Fruit fly (Drosophila melanogaster): ENCODE results near the gene Icmt.
A peak's percentile ranks its signal among the peaks of the same experiment; 100 is the strongest.

Gene Icmt

DNA sequence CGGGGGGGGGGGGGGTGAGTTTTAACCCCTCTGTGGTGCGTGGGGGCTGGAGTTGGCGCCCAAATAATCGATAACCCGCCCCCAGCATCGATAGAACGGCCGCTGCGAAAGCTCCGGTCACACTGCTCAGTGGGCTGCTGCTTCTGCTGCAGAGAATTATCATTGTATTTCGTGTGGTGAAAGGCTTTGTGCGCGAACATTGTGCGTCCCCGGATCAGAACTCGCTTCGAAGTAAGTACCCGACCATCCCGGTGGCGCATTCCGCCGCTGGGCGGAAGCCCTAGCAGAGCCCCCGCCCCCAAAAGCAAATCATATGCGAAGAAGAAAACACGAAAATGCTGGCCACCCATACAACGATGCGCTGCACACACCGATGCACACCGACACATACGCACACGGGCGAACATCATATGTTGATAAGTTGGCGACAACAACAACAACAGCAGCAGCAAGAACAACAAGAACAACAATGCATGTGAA is 26.3 kb downstream of the Icmt start, which contains the start of gene Syx13 (continued):
- TF ChIP-seq CG16813 (GFP tag; IDR thresholded peaks at IDR 0.05; ENCODE audit: partially characterized antibody) = peak; percentile 72
- TF ChIP-seq HmgD (GFP tag; optimal IDR thresholded peaks at IDR 0.05) = peak; percentile 25
- peak in 1 of 2 experiments; percentile 8 for TF ChIP-seq Pdp1 (GFP tag; optimal IDR thresholded peaks at IDR 0.05)
- TF ChIP-seq CG1024 (GFP tag; IDR thresholded peaks at IDR 0.05) = no peak
- no peak for TF ChIP-seq Dad (GFP tag; optimal IDR thresholded peaks at IDR 0.05)
- no peak for TF ChIP-seq psq (GFP tag; optimal IDR thresholded peaks at IDR 0.05)
- no peak for TF ChIP-seq chif (GFP tag; optimal IDR thresholded peaks at IDR 0.05)
- TF ChIP-seq CG10147 (GFP tag; optimal IDR thresholded peaks at IDR 0.05) = peak; percentile 55
- TF ChIP-seq Opbp (GFP tag; IDR thresholded peaks at IDR 0.05; ENCODE audit: partially characterized antibody) = peak; percentile 84
- TF ChIP-seq Elba2 (GFP tag; optimal IDR thresholded peaks at IDR 0.05) = no peak
- TF ChIP-seq CG30403 (GFP tag; optimal IDR thresholded peaks at IDR 0.05) = no peak
- peak; percentile 41 for TF ChIP-seq CG10267 (tag; optimal IDR thresholded peaks at IDR 0.05)
- peak; percentile 26 for TF ChIP-seq dm (GFP tag; optimal IDR thresholded peaks at IDR 0.05)
- no peak for TF ChIP-seq tup (GFP tag; optimal IDR thresholded peaks at IDR 0.05)
- TF ChIP-seq gt (GFP tag; IDR thresholded peaks at IDR 0.05) = no peak
- TF ChIP-seq Hr3 (GFP tag; optimal IDR thresholded peaks at IDR 0.05) = no peak
- TF ChIP-seq Abd-B (GFP tag; optimal IDR thresholded peaks at IDR 0.05) = no peak
- peak; percentile 43; the same call in 2 of the 3 replicates for TF ChIP-seq row (GFP tag; IDR thresholded peaks at IDR 0.05)
- no peak for TF ChIP-seq tgo (GFP tag; IDR thresholded peaks at IDR 0.05)
- peak; percentile 95 for TF ChIP-seq YL-1 (GFP tag; optimal IDR thresholded peaks at IDR 0.05)
- TF ChIP-seq odd (GFP tag; optimal IDR thresholded peaks at IDR 0.05) = no peak
- peak; percentile 79 for TF ChIP-seq CG13287 (GFP tag; IDR thresholded peaks at IDR 0.05; ENCODE audit: partially characterized antibody)
- TF ChIP-seq Side (GFP tag; optimal IDR thresholded peaks at IDR 0.05) = no peak
- TF ChIP-seq CG1647 (GFP tag; optimal IDR thresholded peaks at IDR 0.05) = no peak
- no peak for TF ChIP-seq GATAe (GFP tag; conservative IDR thresholded peaks at IDR 0.05)
- TF ChIP-seq Hr78 (GFP tag; optimal IDR thresholded peaks at IDR 0.05) = peak in 1 of 2 experiments; percentile 1
- TF ChIP-seq CrebB (tag; optimal IDR thresholded peaks at IDR 0.05) = peak; percentile 14
- peak; percentile 54; the same call in 1 of the 3 replicates for TF ChIP-seq Doc3 (GFP tag; IDR thresholded peaks at IDR 0.05; ENCODE audit: partially characterized antibody)
- TF ChIP-seq CG13624 (GFP tag; optimal IDR thresholded peaks at IDR 0.05) = no peak
- no peak for TF ChIP-seq sisA (GFP tag; IDR thresholded peaks at IDR 0.05)
- no peak for TF ChIP-seq Rx (GFP tag; IDR thresholded peaks at IDR 0.05)
- TF ChIP-seq bab2 (GFP tag; optimal IDR thresholded peaks at IDR 0.05) = no peak
- TF ChIP-seq CG6765 (GFP tag; optimal IDR thresholded peaks at IDR 0.05) = no peak
- TF ChIP-seq CG11247 (GFP tag; IDR thresholded peaks at IDR 0.05) = no peak
- no peak for TF ChIP-seq dimm (GFP tag; IDR thresholded peaks at IDR 0.05)
- no peak for TF ChIP-seq nau (GFP tag; optimal IDR thresholded peaks at IDR 0.05)
- TF ChIP-seq Xrp1 (GFP tag; IDR thresholded peaks at IDR 0.05) = no peak
- no peak for TF ChIP-seq yki (optimal IDR thresholded peaks at IDR 0.05)
- no peak for TF ChIP-seq dmrt99B (tag; optimal IDR thresholded peaks at IDR 0.05)
- TF ChIP-seq dpn (GFP tag; optimal IDR thresholded peaks at IDR 0.05) = peak in 1 of 2 experiments; percentile 8
- TF ChIP-seq br (optimal IDR thresholded peaks at IDR 0.05) = no peak
- TF ChIP-seq grn (GFP tag; optimal IDR thresholded peaks at IDR 0.05) = no peak
- peak; percentile 62 for TF ChIP-seq kni (GFP tag; optimal IDR thresholded peaks at IDR 0.05)
- no peak for TF ChIP-seq Dip3 (GFP tag; optimal IDR thresholded peaks at IDR 0.05)
- TF ChIP-seq Dref (GFP tag; IDR thresholded peaks at IDR 0.05) = peak; percentile 94
- peak; percentile 73 for TF ChIP-seq CG6791 (GFP tag; IDR thresholded peaks at IDR 0.05; ENCODE audit: partially characterized antibody)
- peak; percentile 66 for TF ChIP-seq nerfin-1 (tag; optimal IDR thresholded peaks at IDR 0.05)
- peak; percentile 59 for TF ChIP-seq Nf-YC (tag; optimal IDR thresholded peaks at IDR 0.05)
- TF ChIP-seq CG11093 (GFP tag; IDR thresholded peaks at IDR 0.05) = no peak
- TF ChIP-seq CG31224 (GFP tag; IDR thresholded peaks at IDR 0.05) = no peak
- TF ChIP-seq crp (GFP tag; optimal IDR thresholded peaks at IDR 0.05) = peak in 1 of 2 experiments; percentile 77

Data from whole organism, embryonic.